Worm (Caenorhabditis elegans) whole organism, early embryonic: Measurements from ENCODE around the gene cdh-9.

Experiments used
- B0310.2 ChIP-seq: sonication (generic microtip); optimal IDR thresholded peaks from 2 replicates; lab custom pipeline; 2016; ENCODE audit warnings: mild to moderate bottlenecking, missing genetic modification characterization, missing compliant biosample characterization
- F13C5.2 ChIP-seq: sonication (generic microtip); optimal IDR thresholded peaks from 2 replicates; lab custom pipeline; 2017; ENCODE audit warnings: mild to moderate bottlenecking, missing genetic modification characterization, inconsistent platforms, missing compliant biosample characterization
- aly-1 ChIP-seq: sonication (generic microtip); optimal IDR thresholded peaks from 2 replicates; lab custom pipeline; 2016; ENCODE audit warnings: missing genetic modification characterization, missing compliant biosample characterization
- ama-1 ChIP-seq: fragments of 150-350 bp; optimal IDR thresholded peaks from 2 replicates; lab custom pipeline; 2014
- ceh-13 ChIP-seq: fragments of 200-800 bp; sonication (Bioruptor generic); optimal IDR thresholded peaks from 2 replicates; lab custom pipeline; 2018; ENCODE audit warnings: mild to moderate bottlenecking, missing genetic modification characterization, missing compliant biosample characterization
- ceh-36 ChIP-seq: sonication (generic microtip); optimal IDR thresholded peaks from 2 replicates; lab custom pipeline; 2016; ENCODE audit warnings: missing genetic modification characterization, inconsistent platforms, missing compliant biosample characterization
- ets-7 ChIP-seq: sonication (generic microtip); optimal IDR thresholded peaks from 2 replicates; lab custom pipeline; 2016; ENCODE audit warnings: missing genotype, missing genetic modification characterization, missing compliant biosample characterization
- flt-1 ChIP-seq: fragments of 200-800 bp; sonication (Bioruptor generic); IDR thresholded peaks from 2 replicates; pipeline ENCODE4 v1.3.6; 2022; ENCODE audit warnings: missing genetic modification characterization, missing compliant biosample characterization
- hmbx-1 ChIP-seq: sonication (generic microtip); optimal IDR thresholded peaks from 2 replicates; lab custom pipeline; 2016; ENCODE audit warnings: mild to moderate bottlenecking, missing genetic modification characterization, missing compliant biosample characterization
- hmg-4 ChIP-seq: fragments of 200-800 bp; sonication (Bioruptor generic); optimal IDR thresholded peaks from 2 replicates; lab custom pipeline; 2018; ENCODE audit warnings: mild to moderate bottlenecking, missing genetic modification characterization, missing compliant biosample characterization
- hnd-1 ChIP-seq: sonication (generic microtip); optimal IDR thresholded peaks from 2 replicates; lab custom pipeline; 2016; ENCODE audit warnings: missing genetic modification characterization, missing compliant biosample characterization
- pes-1 ChIP-seq: fragments of 200-800 bp; sonication (Bioruptor generic); IDR thresholded peaks from 2 replicates; pipeline ENCODE4 v1.3.6; 2022; ENCODE audit warnings: missing genetic modification reagents, missing genetic modification characterization, missing compliant biosample characterization
- scrt-1 ChIP-seq: fragments of 200-800 bp; sonication (Bioruptor generic); IDR thresholded peaks from 2 replicates; pipeline ENCODE4 v1.3.6; 2022; ENCODE audit warnings: missing genetic modification characterization, missing compliant biosample characterization
- sea-1 ChIP-seq: fragments of 200-800 bp; sonication (Bioruptor generic); conservative IDR thresholded peaks from 2 replicates; pipeline ENCODE4 v1.3.6; 2022; ENCODE audit warnings: missing genetic modification characterization, missing compliant biosample characterization
- tbx-11 ChIP-seq: fragments of 200-800 bp; sonication (Bioruptor generic); IDR thresholded peaks from 2 replicates; pipeline ENCODE4 v1.3.6; 2022; ENCODE audit warnings: missing genetic modification characterization, missing compliant biosample characterization
- tbx-37 ChIP-seq: fragments of 200-800 bp; sonication (Bioruptor generic); conservative IDR thresholded peaks from 2 replicates; pipeline ENCODE4 v1.3.6; 2022; ENCODE audit warnings: missing genetic modification reagents, missing genetic modification characterization, missing compliant biosample characterization
- tra-4 ChIP-seq: sonication (generic microtip); optimal IDR thresholded peaks from 2 replicates; lab custom pipeline; 2017; ENCODE audit warnings: missing genetic modification characterization, missing compliant biosample characterization

The cdh-9 gene

ce11 chrX:16604096-16604495 is 9.1 kb downstream of the cdh-9 start:
- TF ChIP-seq sea-1 (GFP tag; lab: Robert Waterston, UW) = no peak
- TF ChIP-seq hmbx-1 (tag; lab: Kevin White, UChicago) = no peak
- TF ChIP-seq ets-7 (tag; lab: Kevin White, UChicago) = no peak
- TF ChIP-seq flt-1 (GFP tag; lab: Robert Waterston, UW) = no peak
- no peak for TF ChIP-seq tbx-37 (GFP tag; lab: Robert Waterston, UW)
- no peak for TF ChIP-seq ceh-36 (tag; lab: Kevin White, UChicago)
- TF ChIP-seq hnd-1 (tag; lab: Kevin White, UChicago) = no peak
- TF ChIP-seq hmg-4 (GFP tag; lab: Kevin White, UChicago) = no peak
- TF ChIP-seq scrt-1 = no peak
- TF ChIP-seq F13C5.2 (tag; lab: Kevin White, UChicago) = no peak
- no peak for TF ChIP-seq ceh-13 (GFP tag; lab: Kevin White, UChicago)
- no peak for TF ChIP-seq tbx-11 (GFP tag; lab: Robert Waterston, UW)
- no peak for TF ChIP-seq ama-1 (lab: Kevin White, UChicago)
- no peak for TF ChIP-seq pes-1
- no peak for TF ChIP-seq aly-1

- TF ChIP-seq sea-1 (GFP tag; lab: Robert Waterston, UW) = peak; percentile 62; the same call in 1 of the 2 replicates
- peak; percentile 45 for TF ChIP-seq ceh-13 (GFP tag; lab: Kevin White, UChicago)
- TF ChIP-seq B0310.2 = peak; percentile 77
- peak; percentile 78 for TF ChIP-seq ceh-36 (tag; lab: Kevin White, UChicago)
- peak; percentile 86 for TF ChIP-seq F13C5.2 (tag; lab: Kevin White, UChicago)
- peak; percentile 70; the same call in 1 of the 2 replicates for TF ChIP-seq scrt-1
- peak; percentile 83 for TF ChIP-seq tbx-37 (GFP tag; lab: Robert Waterston, UW)
- peak; percentile 65 for TF ChIP-seq hmg-4 (GFP tag; lab: Kevin White, UChicago)
- peak; percentile 77 for TF ChIP-seq tbx-11 (GFP tag; lab: Robert Waterston, UW)
- TF ChIP-seq pes-1 = peak; percentile 83
- TF ChIP-seq hnd-1 (tag; lab: Kevin White, UChicago) = peak; percentile 48
- TF ChIP-seq flt-1 (GFP tag; lab: Robert Waterston, UW) = peak; percentile 74
- TF ChIP-seq tra-4 (tag; lab: Kevin White, UChicago) = no peak
- TF ChIP-seq hmbx-1 (tag; lab: Kevin White, UChicago) = peak; percentile 6
- no peak for TF ChIP-seq aly-1
- no peak for TF ChIP-seq ama-1 (lab: Kevin White, UChicago)
- no peak for TF ChIP-seq ets-7 (tag; lab: Kevin White, UChicago)
Observed at ce11 chrX:16604566-16604965, 9.5 kb downstream of the cdh-9 start.

DNA sequence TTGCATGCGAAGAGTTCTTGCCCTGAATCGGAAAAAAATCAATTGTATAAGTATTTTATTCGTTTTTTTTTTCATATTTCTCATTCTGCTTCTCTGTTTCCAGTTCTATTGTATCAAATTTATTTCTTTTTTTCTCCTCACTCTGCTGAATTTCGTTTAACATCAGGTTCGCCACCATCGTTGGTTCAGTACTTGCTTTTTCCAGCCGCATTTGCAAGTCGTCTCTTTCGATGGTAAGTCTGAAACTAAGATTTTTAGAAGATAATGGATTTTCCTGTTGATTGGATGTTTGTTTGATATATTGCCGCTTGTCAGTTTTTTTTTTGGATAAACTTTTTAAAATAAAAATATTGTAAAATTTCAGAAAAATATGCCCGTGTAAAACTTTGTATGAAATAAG is 12.1 kb downstream of the cdh-9 start:
- TF ChIP-seq ceh-13 (GFP tag; lab: Kevin White, UChicago) (no peak), ets-7 (tag; lab: Kevin White, UChicago) (no peak), pes-1 (no peak), hmbx-1 (tag; lab: Kevin White, UChicago) (no peak), aly-1 (no peak), sea-1 (GFP tag; lab: Robert Waterston, UW) (no peak), tbx-37 (GFP tag; lab: Robert Waterston, UW) (no peak), flt-1 (GFP tag; lab: Robert Waterston, UW) (no peak), hmg-4 (GFP tag; lab: Kevin White, UChicago) (no peak), tbx-11 (GFP tag; lab: Robert Waterston, UW) (no peak), tra-4 (tag; lab: Kevin White, UChicago) (no peak)

- no peak for TF ChIP-seq B0310.2
- no peak for TF ChIP-seq pes-1
- TF ChIP-seq ceh-36 (tag; lab: Kevin White, UChicago) = no peak
- TF ChIP-seq tra-4 (tag; lab: Kevin White, UChicago) = no peak
- TF ChIP-seq flt-1 (GFP tag; lab: Robert Waterston, UW) = no peak
- no peak for TF ChIP-seq aly-1
- TF ChIP-seq ceh-13 (GFP tag; lab: Kevin White, UChicago) = no peak
- TF ChIP-seq scrt-1 = no peak
- TF ChIP-seq hnd-1 (tag; lab: Kevin White, UChicago) = no peak
Observed at ce11 chrX:16609424-16609823, 14.4 kb downstream of the cdh-9 start, which contains the start of gene F59C12.3. Gene F59C12.3, minus strand, starts transcription at chrX:16609524.

- TF ChIP-seq scrt-1 (0 out of 2 replicates have a peak, but pooled peaks have one; percentile 37), pes-1 (0 out of 2 replicates have a peak, but pooled peaks have one; percentile 32), sea-1 (GFP tag; lab: Robert Waterston, UW) (0 out of 2 replicates have a peak, but pooled peaks have one; percentile 20), B0310.2 (no peak), ceh-13 (GFP tag; lab: Kevin White, UChicago) (peak; percentile 10), hmg-4 (GFP tag; lab: Kevin White, UChicago) (peak; percentile 24), tra-4 (tag; lab: Kevin White, UChicago) (no peak)
Observed at ce11 chrX:16611333-16612043, 16.5 kb downstream of the cdh-9 start.

ce11 chrX:16612293-16612946 is 17.4 kb downstream of the cdh-9 start:
- TF ChIP-seq flt-1 (GFP tag; lab: Robert Waterston, UW) = peak; percentile 38
- peak; percentile 65; the same call in 1 of the 2 replicates for TF ChIP-seq sea-1 (GFP tag; lab: Robert Waterston, UW)
- TF ChIP-seq ceh-13 (GFP tag; lab: Kevin White, UChicago) = no peak
- TF ChIP-seq hmg-4 (GFP tag; lab: Kevin White, UChicago) = peak; percentile 98
- TF ChIP-seq ceh-36 (tag; lab: Kevin White, UChicago) = peak; percentile 41
- TF ChIP-seq tra-4 (tag; lab: Kevin White, UChicago) = peak; percentile 17
- TF ChIP-seq B0310.2 = peak; percentile 48
- no peak for TF ChIP-seq ama-1 (lab: Kevin White, UChicago)
- TF ChIP-seq tbx-37 (GFP tag; lab: Robert Waterston, UW) = peak; percentile 19; the same call in 1 of the 2 replicates
- TF ChIP-seq scrt-1 = peak; percentile 69
- peak; percentile 55 for TF ChIP-seq aly-1
- TF ChIP-seq pes-1 = no peak
- peak; percentile 29 for TF ChIP-seq ets-7 (tag; lab: Kevin White, UChicago)
- TF ChIP-seq tbx-11 (GFP tag; lab: Robert Waterston, UW) = 0 out of 2 replicates have a peak, but pooled peaks have one; percentile 30
- no peak for TF ChIP-seq hnd-1 (tag; lab: Kevin White, UChicago)
- TF ChIP-seq F13C5.2 (tag; lab: Kevin White, UChicago) = peak; percentile 90
- no peak for TF ChIP-seq hmbx-1 (tag; lab: Kevin White, UChicago)
